Fruit fly (Drosophila melanogaster): Measurements from ENCODE around the gene CG15525.

- TF ChIP-seq EcR (GFP tag; optimal IDR thresholded peaks at IDR 0.05): no peak
- no peak for TF ChIP-seq CG8301 (tag; optimal IDR thresholded peaks at IDR 0.05)
- TF ChIP-seq CG9948 (tag; optimal IDR thresholded peaks at IDR 0.05): no peak
- no peak for TF ChIP-seq Pif1B (GFP tag; optimal IDR thresholded peaks at IDR 0.05)
- TF ChIP-seq CG4496 (GFP tag; IDR thresholded peaks at IDR 0.05): no peak
- TF ChIP-seq fd96Ca (GFP tag; IDR thresholded peaks at IDR 0.05): no peak
- no peak for TF ChIP-seq CG32121 (GFP tag; IDR thresholded peaks at IDR 0.05)
- no peak for TF ChIP-seq CG14655 (GFP tag; optimal IDR thresholded peaks at IDR 0.05)
- TF ChIP-seq CG8159 (tag; optimal IDR thresholded peaks at IDR 0.05): no peak
- no peak for TF ChIP-seq CG12605 (GFP tag; IDR thresholded peaks at IDR 0.05)
- TF ChIP-seq Snoo (tag; optimal IDR thresholded peaks at IDR 0.05): no peak
- no peak for TF ChIP-seq CG13204 (GFP tag; optimal IDR thresholded peaks at IDR 0.05)
- TF ChIP-seq CG15710 (tag; optimal IDR thresholded peaks at IDR 0.05): no peak
- TF ChIP-seq CG17806 (tag; optimal IDR thresholded peaks at IDR 0.05): no peak
Observed at dm6 chr3R:29997607-29998236, at the start of gene CG15525, which contains the start of gene CG11504.

All from whole organism, pupa.